Worm (Caenorhabditis elegans) whole organism, L4 larva: Measurements from ENCODE around the gene egrh-3.

Experiments used
- mdl-1 ChIP-seq, 2 experiments: fragments of 150-350 bp in 1 of 2; sonication (generic microtip) in 1 of 2; optimal IDR thresholded peaks; 2 replicates each; lab custom pipeline; 2014 to 2017; ENCODE audit warnings: missing biosample characterization in 2 of 2, missing genetic modification characterization in 2 of 2
- unc-62 ChIP-seq, 3 experiments: fragments of 150-350 bp in 1 of 3; sonication (generic microtip); optimal IDR thresholded peaks in 2 of 3; peaks in 1 of 3; 1 replicate in 1 of 3; 2 replicates in 2 of 3; lab custom pipeline; 2014 to 2017; ENCODE audit warnings: missing biosample characterization in 3 of 3, missing genetic modification characterization in 3 of 3, missing genetic modification reagents in 3 of 3, missing genotype in 1 of 3

ce11 chrIV:2642054-2642453, 46.5 kb downstream of the egrh-3 start:
- TF ChIP-seq unc-62 (GFP tag; optimal IDR thresholded peaks at IDR 0.05 in 1 of 2; lab: Kevin White, UChicago) (no peak), unc-62 (tag; optimal IDR thresholded peaks at IDR 0.05; lab: Kevin White, UChicago) (no peak), mdl-1 (tag; optimal IDR thresholded peaks at IDR 0.05; lab: Kevin White, UChicago) (no peak)
